Fruit fly (Drosophila melanogaster) whole organism, embryonic: Measurements from ENCODE around the gene CG17270.

ENCODE experiments used
- Antp ChIP-seq: fragments of 200-800 bp; sonication (Bioruptor generic); optimal IDR thresholded peaks from 3 replicates; lab custom pipeline; 2016; ENCODE audit warnings: missing biosample characterization, missing genetic modification characterization
- CG10431 ChIP-seq: fragments of 200-800 bp; sonication (Bioruptor generic); optimal IDR thresholded peaks from 3 replicates; lab custom pipeline; 2018; ENCODE audit warnings: missing biosample characterization, mild to moderate bottlenecking, missing genetic modification characterization
- CG10979 ChIP-seq: fragments of 200-800 bp; sonication (Bioruptor generic); optimal IDR thresholded peaks from 2 replicates; lab custom pipeline; 2018; ENCODE audit warnings: missing biosample characterization, mild to moderate bottlenecking, missing genetic modification characterization, moderate library complexity
- CG11093 ChIP-seq: fragments of 200-800 bp; sonication (Bioruptor generic); IDR thresholded peaks from 3 replicates; pipeline ENCODE4 v1.3.6; 2022; ENCODE audit warnings: missing biosample characterization, missing genetic modification characterization
- CG11560 ChIP-seq: fragments of 200-800 bp; sonication (Bioruptor generic); IDR thresholded peaks from 3 replicates; pipeline ENCODE4 v1.3.6; 2022; ENCODE audit warnings: missing biosample characterization, missing genetic modification characterization
- CG11695 ChIP-seq: fragments of 200-800 bp; sonication (Bioruptor generic); IDR thresholded peaks from 3 replicates; pipeline ENCODE4 v1.3.6; 2022; ENCODE audit warnings: missing biosample characterization, missing genetic modification characterization
- CG14441 ChIP-seq: fragments of 200-800 bp; sonication (Bioruptor generic); IDR thresholded peaks from 2 replicates; pipeline ENCODE4 v1.3.6; 2022; ENCODE audit warnings: missing biosample characterization, missing genetic modification characterization
- CG15514 ChIP-seq: fragments of 200-800 bp; sonication (Bioruptor generic); optimal IDR thresholded peaks from 3 replicates; lab custom pipeline; 2017; ENCODE audit warnings: missing biosample characterization, missing genetic modification characterization, mild to moderate bottlenecking, moderate library complexity, missing genetic modification reagents
- CG16779 ChIP-seq: fragments of 200-800 bp; sonication (Bioruptor generic); IDR thresholded peaks from 2 replicates; pipeline ENCODE4 v1.3.6; 2022; ENCODE audit warnings: missing biosample characterization, missing genetic modification characterization
- CG16863 ChIP-seq: fragments of 200-800 bp; sonication (Bioruptor generic); optimal IDR thresholded peaks from 3 replicates; lab custom pipeline; 2016; ENCODE audit warnings: missing biosample characterization, missing genetic modification characterization
- CG17186 ChIP-seq: fragments of 200-800 bp; sonication (Bioruptor generic); optimal IDR thresholded peaks from 3 replicates; lab custom pipeline; 2017; ENCODE audit warnings: missing biosample characterization, missing genetic modification reagents, missing genetic modification characterization
- CG17328 ChIP-seq: fragments of 200-800 bp; sonication (Bioruptor generic); IDR thresholded peaks from 2 replicates; pipeline ENCODE4 v1.3.6; 2022; ENCODE audit warnings: missing biosample characterization, missing genetic modification characterization
- CG17359 ChIP-seq: fragments of 200-800 bp; sonication (Bioruptor generic); optimal IDR thresholded peaks from 3 replicates; lab custom pipeline; 2018; ENCODE audit warnings: missing biosample characterization, mild to moderate bottlenecking, missing genetic modification characterization, moderate library complexity
- CG17829 ChIP-seq: fragments of 200-800 bp; optimal IDR thresholded peaks from 2 replicates; lab custom pipeline; 2019; ENCODE audit warnings: missing biosample characterization, mild to moderate bottlenecking, missing genetic modification characterization, moderate library complexity
- CG18262 ChIP-seq: fragments of 200-800 bp; optimal IDR thresholded peaks from 3 replicates; lab custom pipeline; 2019; ENCODE audit warnings: missing biosample characterization, mild to moderate bottlenecking, missing genetic modification characterization, moderate library complexity
- CG1832 ChIP-seq: fragments of 200-800 bp; sonication (Bioruptor generic); optimal IDR thresholded peaks from 2 replicates; lab custom pipeline; 2017; ENCODE audit warnings: missing biosample characterization, mild to moderate bottlenecking, missing genetic modification characterization, inconsistent platforms
- CG2116 ChIP-seq: fragments of 200-800 bp; sonication (Bioruptor generic); optimal IDR thresholded peaks from 3 replicates; lab custom pipeline; 2018; ENCODE audit warnings: missing biosample characterization, mild to moderate bottlenecking, missing genetic modification characterization
- CG3726 ChIP-seq: fragments of 200-800 bp; sonication (Bioruptor generic); IDR thresholded peaks from 3 replicates; pipeline ENCODE4, ENCODE4 v1.3.6; 2022; ENCODE audit warnings: missing biosample characterization, missing genetic modification characterization
- CG3838 ChIP-seq: fragments of 200-800 bp; sonication (Bioruptor generic); optimal IDR thresholded peaks from 3 replicates; lab custom pipeline; 2016; ENCODE audit warnings: missing biosample characterization, missing genetic modification characterization
- CG43689 ChIP-seq: fragments of 200-800 bp; sonication (Bioruptor generic); IDR thresholded peaks from 2 replicates; pipeline ENCODE4 v1.3.6; 2022; ENCODE audit warnings: missing biosample characterization, missing genetic modification characterization
- CG4404 ChIP-seq: fragments of 200-800 bp; sonication (Bioruptor generic); IDR thresholded peaks from 2 replicates; pipeline ENCODE4 v1.3.6; 2022; ENCODE audit warnings: missing biosample characterization, missing genetic modification characterization
- CG6683 ChIP-seq: fragments of 200-800 bp; sonication (Bioruptor generic); optimal IDR thresholded peaks from 2 replicates; lab custom pipeline; 2017; ENCODE audit warnings: missing biosample characterization, mild to moderate bottlenecking, missing genetic modification characterization, missing genetic modification reagents
- CG6765 ChIP-seq: fragments of 200-800 bp; sonication (Bioruptor generic); optimal IDR thresholded peaks from 3 replicates; lab custom pipeline; 2017; ENCODE audit warnings: missing biosample characterization, mild to moderate bottlenecking, missing genetic modification characterization
- CG8388 ChIP-seq: fragments of 200-800 bp; sonication (Bioruptor generic); optimal IDR thresholded peaks from 2 replicates; lab custom pipeline; 2019; ENCODE audit warnings: missing biosample characterization, mild to moderate bottlenecking, missing genetic modification characterization, moderate library complexity
- CG9932 ChIP-seq: fragments of 200-800 bp; sonication (Bioruptor generic); IDR thresholded peaks from 2 replicates; pipeline ENCODE4 v1.3.6; 2022; ENCODE audit warnings: missing biosample characterization, missing genetic modification characterization
- Deaf1 ChIP-seq: fragments of 200-800 bp; optimal IDR thresholded peaks from 3 replicates; lab custom pipeline; 2019; ENCODE audit warnings: missing biosample characterization, mild to moderate bottlenecking, missing genetic modification characterization, moderate library complexity
- Drgx ChIP-seq: fragments of 200-800 bp; sonication (Bioruptor generic); IDR thresholded peaks from 2 replicates; pipeline ENCODE4 v1.3.6; 2022; ENCODE audit warnings: missing biosample characterization, missing genetic modification characterization
- Eip74EF ChIP-seq, 2 experiments: fragments of 200-800 bp in 1 of 2; fragments of >200 bp in 1 of 2; sonication (Bioruptor generic) in 1 of 2; optimal IDR thresholded peaks; 2 replicates each; lab custom pipeline; 2017 to 2019; ENCODE audit warnings: missing biosample characterization in 2 of 2, missing genetic modification characterization in 2 of 2, mild to moderate bottlenecking in 1 of 2, moderate library complexity in 1 of 2
- HLH54F ChIP-seq: fragments of 200-800 bp; sonication (Bioruptor generic); optimal IDR thresholded peaks from 3 replicates; lab custom pipeline; 2016; ENCODE audit warnings: missing biosample characterization, missing genetic modification characterization
- Hmr ChIP-seq: fragments of 200-800 bp; sonication (Bioruptor generic); optimal IDR thresholded peaks from 3 replicates; lab custom pipeline; 2017; ENCODE audit warnings: mild to moderate bottlenecking, missing biosample characterization, missing genetic modification reagents, missing genetic modification characterization
- Hr78 ChIP-seq, 2 experiments: fragments of 200-800 bp in 1 of 2; fragments of >200 bp in 1 of 2; sonication (Bioruptor generic) in 1 of 2; optimal IDR thresholded peaks; 2 replicates each; lab custom pipeline; 2017 to 2019; ENCODE audit warnings: missing biosample characterization in 2 of 2, missing genetic modification characterization in 2 of 2, mild to moderate bottlenecking in 1 of 2, moderate library complexity in 1 of 2
- Myb ChIP-seq: fragments of 200-800 bp; sonication (Bioruptor generic); optimal IDR thresholded peaks from 2 replicates; lab custom pipeline; 2016; ENCODE audit warnings: missing biosample characterization, missing genetic modification characterization
- NfI ChIP-seq: fragments of 200-800 bp; sonication (Bioruptor generic); optimal IDR thresholded peaks from 3 replicates; lab custom pipeline; 2018; ENCODE audit warnings: missing biosample characterization, mild to moderate bottlenecking, missing genetic modification characterization, moderate library complexity
- Oaz ChIP-seq: fragments of 200-800 bp; sonication (Bioruptor generic); IDR thresholded peaks from 2 replicates; pipeline ENCODE4 v1.3.6; 2022; ENCODE audit warnings: missing biosample characterization, missing genetic modification characterization
- Oli ChIP-seq: fragments of 200-800 bp; sonication (Bioruptor generic); optimal IDR thresholded peaks from 2 replicates; lab custom pipeline; 2018; ENCODE audit warnings: missing biosample characterization, mild to moderate bottlenecking, missing genetic modification characterization, moderate library complexity
- TFAM ChIP-seq: fragments of 200-800 bp; sonication (Bioruptor generic); optimal IDR thresholded peaks from 2 replicates; lab custom pipeline; 2017; ENCODE audit warnings: missing biosample characterization, missing genetic modification characterization, inconsistent platforms
- ab ChIP-seq: fragments of 200-800 bp; sonication (Bioruptor generic); optimal IDR thresholded peaks from 2 replicates; lab custom pipeline; 2016; ENCODE audit warnings: missing biosample characterization, missing genetic modification characterization
- amos ChIP-seq: fragments of 200-800 bp; sonication (Bioruptor generic); IDR thresholded peaks from 2 replicates; pipeline ENCODE4 v1.3.6; 2022; ENCODE audit warnings: missing biosample characterization, missing genetic modification characterization; ENCODE audit not compliant: partially characterized antibody
- chinmo ChIP-seq: fragments of 200-800 bp; sonication (Bioruptor generic); IDR thresholded peaks from 4 replicates; pipeline ENCODE4 v1.3.6; 2022; ENCODE audit warnings: missing biosample characterization, missing genetic modification characterization; ENCODE audit not compliant: partially characterized antibody
- croc ChIP-seq: fragments of 200-800 bp; sonication (Bioruptor generic); conservative IDR thresholded peaks from 3 replicates; pipeline ENCODE4 v1.3.6; 2022; ENCODE audit warnings: missing biosample characterization, missing genetic modification characterization
- dati ChIP-seq: fragments of 200-800 bp; sonication (Bioruptor generic); IDR thresholded peaks from 2 replicates; pipeline ENCODE4 v1.3.6; 2022; ENCODE audit warnings: missing biosample characterization, missing genetic modification characterization
- dimm ChIP-seq: fragments of 200-800 bp; sonication (Bioruptor generic); IDR thresholded peaks from 2 replicates; pipeline ENCODE4 v1.3.6; 2022; ENCODE audit warnings: missing biosample characterization, missing genetic modification characterization
- disco-r ChIP-seq: fragments of 200-800 bp; sonication (Bioruptor generic); optimal IDR thresholded peaks from 2 replicates; lab custom pipeline; 2016; ENCODE audit warnings: missing biosample characterization, missing genetic modification characterization
- eyg ChIP-seq: fragments of 200-800 bp; sonication (Bioruptor generic); optimal IDR thresholded peaks from 3 replicates; lab custom pipeline; 2016; ENCODE audit warnings: missing biosample characterization, missing genetic modification characterization
- gfzf ChIP-seq: fragments of 200-800 bp; sonication (Bioruptor generic); optimal IDR thresholded peaks from 2 replicates; lab custom pipeline; 2016; ENCODE audit warnings: missing biosample characterization, mild to moderate bottlenecking, missing genetic modification characterization, moderate library complexity
- h ChIP-seq: fragments of >200 bp; optimal IDR thresholded peaks from 2 replicates; lab custom pipeline; 2017
- her ChIP-seq: fragments of 200-800 bp; sonication (Bioruptor generic); optimal IDR thresholded peaks from 2 replicates; lab custom pipeline; 2016; ENCODE audit warnings: missing biosample characterization, missing genetic modification characterization
- jumu ChIP-seq: fragments of 200-800 bp; sonication (Bioruptor generic); optimal IDR thresholded peaks from 3 replicates; lab custom pipeline; 2016; ENCODE audit warnings: missing biosample characterization, missing genetic modification characterization
- pnt ChIP-seq: fragments of 200-800 bp; sonication (Bioruptor generic); optimal IDR thresholded peaks from 3 replicates; lab custom pipeline; 2016; ENCODE audit warnings: missing biosample characterization, missing genetic modification characterization
- pzg ChIP-seq: fragments of 200-800 bp; sonication (Bioruptor generic); optimal IDR thresholded peaks from 3 replicates; lab custom pipeline; 2018; ENCODE audit warnings: missing biosample characterization, mild to moderate bottlenecking, missing genetic modification characterization, moderate library complexity
- twi ChIP-seq: fragments of 200-800 bp; optimal IDR thresholded peaks from 2 replicates; lab custom pipeline; 2019; ENCODE audit warnings: missing biosample characterization, mild to moderate bottlenecking, missing genetic modification characterization, moderate library complexity
- vnd ChIP-seq: fragments of 200-800 bp; sonication (Bioruptor generic); IDR thresholded peaks from 3 replicates; pipeline ENCODE4 v1.3.6; 2022; ENCODE audit warnings: missing biosample characterization, missing genetic modification characterization; ENCODE audit not compliant: partially characterized antibody

The CG17270 gene

dm6 chr3R:20834770-20835183, 16.0 kb upstream of the CG17270 start (continued):
- no peak for TF ChIP-seq Deaf1 (tag; lab: Kevin White, UChicago)
- no peak for TF ChIP-seq chinmo (GFP tag; lab: Robert Waterston, UW)
- TF ChIP-seq pnt (GFP tag; lab: Kevin White, UChicago) = no peak
- TF ChIP-seq Eip74EF (GFP tag; optimal IDR thresholded peaks at IDR 0.05; lab: Kevin White, UChicago) = peak in 1 of 2 experiments; percentile 1
- no peak for TF ChIP-seq HLH54F (GFP tag; lab: Kevin White, UChicago)
- TF ChIP-seq CG17829 = no peak
- TF ChIP-seq Drgx (GFP tag; lab: Robert Waterston, UW) = no peak
- no peak for TF ChIP-seq amos (GFP tag; lab: Robert Waterston, UW)
- no peak for TF ChIP-seq CG43689 (GFP tag; lab: Robert Waterston, UW)
- no peak for TF ChIP-seq CG16863 (GFP tag; lab: Kevin White, UChicago)
- TF ChIP-seq CG14441 (GFP tag; lab: Robert Waterston, UW) = no peak
- TF ChIP-seq CG8388 (GFP tag; lab: Kevin White, UChicago) = no peak
- peak; percentile 52 for TF ChIP-seq CG6765 (GFP tag; lab: Kevin White, UChicago)
- TF ChIP-seq CG2116 (GFP tag; lab: Kevin White, UChicago) = peak; percentile 17
- TF ChIP-seq CG17186 (GFP tag; lab: Kevin White, UChicago) = no peak
- no peak for TF ChIP-seq dimm (GFP tag; lab: Robert Waterston, UW)
- peak; percentile 46 for TF ChIP-seq her (GFP tag; lab: Kevin White, UChicago)
- no peak for TF ChIP-seq Antp (GFP tag; lab: Kevin White, UChicago)
- TF ChIP-seq Hmr = peak; percentile 71
- no peak for TF ChIP-seq jumu (GFP tag; lab: Kevin White, UChicago)
- TF ChIP-seq CG1832 = no peak
- no peak for TF ChIP-seq CG10979 (tag; lab: Kevin White, UChicago)
- TF ChIP-seq gfzf = no peak
- TF ChIP-seq Oaz (GFP tag; lab: Robert Waterston, UW) = no peak
- TF ChIP-seq twi (tag; lab: Kevin White, UChicago) = no peak
- no peak for TF ChIP-seq CG3726 (GFP tag; lab: Robert Waterston, UW)
- no peak for TF ChIP-seq CG11093
- no peak for TF ChIP-seq vnd
- TF ChIP-seq NfI (GFP tag; lab: Kevin White, UChicago) = peak; percentile 6
- no peak for TF ChIP-seq CG4404 (GFP tag; lab: Robert Waterston, UW)
- TF ChIP-seq CG6683 = peak; percentile 4
- no peak for TF ChIP-seq croc
- TF ChIP-seq CG3838 (GFP tag; lab: Kevin White, UChicago) = no peak
- TF ChIP-seq CG9932 = no peak
- no peak for TF ChIP-seq TFAM (GFP tag; lab: Kevin White, UChicago)
- no peak for TF ChIP-seq CG16779 (GFP tag; lab: Robert Waterston, UW)
- TF ChIP-seq Hr78 (GFP tag; optimal IDR thresholded peaks at IDR 0.05; lab: Kevin White, UChicago) = no peak
- no peak for TF ChIP-seq eyg (GFP tag; lab: Kevin White, UChicago)
- no peak for TF ChIP-seq ab (GFP tag; lab: Kevin White, UChicago)
- no peak for TF ChIP-seq pzg
- no peak for TF ChIP-seq dati (GFP tag; lab: Robert Waterston, UW)
- TF ChIP-seq CG18262 (tag; lab: Kevin White, UChicago) = no peak
- no peak for TF ChIP-seq CG17328 (GFP tag; lab: Robert Waterston, UW)
- TF ChIP-seq CG17359 = peak; percentile 66
- TF ChIP-seq CG11560 (tag; lab: Robert Waterston, UW) = no peak
- peak; percentile 31 for TF ChIP-seq CG10431
- TF ChIP-seq disco-r (GFP tag; lab: Kevin White, UChicago) = no peak
- TF ChIP-seq h (lab: Kevin White, UChicago) = no peak
- no peak for TF ChIP-seq CG11695 (GFP tag; lab: Robert Waterston, UW)
- peak; percentile 44 for TF ChIP-seq Oli
- TF ChIP-seq Myb = no peak
- TF ChIP-seq CG15514 (GFP tag; lab: Kevin White, UChicago) = peak; percentile 60
